Fruit fly (Drosophila melanogaster): ENCODE results near the gene ppk28.

ppk28 gene

dm6 chrX:16780244-16780643 is 25.6 kb upstream of the ppk28 start:
- TF ChIP-seq h (optimal IDR thresholded peaks at IDR 0.05) = no peak
- TF ChIP-seq psq (optimal IDR thresholded peaks at IDR 0.05) = no peak
- no peak for TF ChIP-seq insv (optimal IDR thresholded peaks at IDR 0.05)
- TF ChIP-seq Myc (optimal IDR thresholded peaks at IDR 0.05) = no peak
- no peak for TF ChIP-seq ttk (optimal IDR thresholded peaks at IDR 0.05)
- no peak for TF ChIP-seq Sin3A (optimal IDR thresholded peaks at IDR 0.05)

- no peak for TF ChIP-seq Myc (optimal IDR thresholded peaks at IDR 0.05)
- TF ChIP-seq psq (optimal IDR thresholded peaks at IDR 0.05) = no peak
- no peak for TF ChIP-seq ttk (optimal IDR thresholded peaks at IDR 0.05)
- TF ChIP-seq h (optimal IDR thresholded peaks at IDR 0.05) = no peak
- no peak for TF ChIP-seq Sin3A (optimal IDR thresholded peaks at IDR 0.05)
- TF ChIP-seq insv (optimal IDR thresholded peaks at IDR 0.05) = no peak
Measured at dm6 chrX:16781055-16781454, 24.8 kb upstream of the ppk28 start.

dm6 chrX:16782175-16782916 is 23.5 kb upstream of the ppk28 start:
- no peak for TF ChIP-seq psq (optimal IDR thresholded peaks at IDR 0.05)
- no peak for TF ChIP-seq Sin3A (optimal IDR thresholded peaks at IDR 0.05)
- TF ChIP-seq insv (optimal IDR thresholded peaks at IDR 0.05) = no peak
- TF ChIP-seq h (optimal IDR thresholded peaks at IDR 0.05) = no peak
- no peak for TF ChIP-seq Myc (optimal IDR thresholded peaks at IDR 0.05)
- TF ChIP-seq ttk (optimal IDR thresholded peaks at IDR 0.05) = no peak

- no peak for TF ChIP-seq Myc (optimal IDR thresholded peaks at IDR 0.05)
- TF ChIP-seq insv (optimal IDR thresholded peaks at IDR 0.05) = no peak
- TF ChIP-seq Sin3A (optimal IDR thresholded peaks at IDR 0.05) = no peak
- no peak for TF ChIP-seq h (optimal IDR thresholded peaks at IDR 0.05)
- no peak for TF ChIP-seq psq (optimal IDR thresholded peaks at IDR 0.05)
- TF ChIP-seq ttk (optimal IDR thresholded peaks at IDR 0.05) = no peak
Measured at dm6 chrX:16783141-16783715, 22.6 kb upstream of the ppk28 start, which contains the start of gene if. if (minus strand) TSS chrX:16783434.

- TF ChIP-seq h (optimal IDR thresholded peaks at IDR 0.05) = no peak
- no peak for TF ChIP-seq insv (optimal IDR thresholded peaks at IDR 0.05)
Measured at dm6 chrX:16783743-16784142, 22.1 kb upstream of the ppk28 start, which contains the start of gene mRpL22. mRpL22 (plus strand) TSS chrX:16783933.

- TF ChIP-seq ttk (optimal IDR thresholded peaks at IDR 0.05) (no peak), insv (optimal IDR thresholded peaks at IDR 0.05) (no peak), Sin3A (optimal IDR thresholded peaks at IDR 0.05) (no peak), Myc (optimal IDR thresholded peaks at IDR 0.05) (no peak), psq (optimal IDR thresholded peaks at IDR 0.05) (no peak), h (optimal IDR thresholded peaks at IDR 0.05) (no peak)
Measured at dm6 chrX:16786860-16787415, 18.9 kb upstream of the ppk28 start, which contains the start of the genes CG9609 and Sap30. CG9609 (minus strand) TSS chrX:16787008. Sap30 (plus strand) TSS chrX:16787283.

- TF ChIP-seq Sin3A (optimal IDR thresholded peaks at IDR 0.05) = no peak
- TF ChIP-seq insv (optimal IDR thresholded peaks at IDR 0.05) = no peak
- no peak for TF ChIP-seq Myc (optimal IDR thresholded peaks at IDR 0.05)
- TF ChIP-seq ttk (optimal IDR thresholded peaks at IDR 0.05) = no peak
- TF ChIP-seq psq (optimal IDR thresholded peaks at IDR 0.05) = no peak
- no peak for TF ChIP-seq h (optimal IDR thresholded peaks at IDR 0.05)
Measured at dm6 chrX:16787416-16787900, 18.4 kb upstream of the ppk28 start.

dm6 chrX:16791058-16791457 is 14.8 kb upstream of the ppk28 start, which contains the start of gene Rrp45:
Rrp45 (minus strand) TSS chrX:16791266.
- TF ChIP-seq insv (optimal IDR thresholded peaks at IDR 0.05) = no peak
- TF ChIP-seq ttk (optimal IDR thresholded peaks at IDR 0.05) = no peak
- TF ChIP-seq Myc (optimal IDR thresholded peaks at IDR 0.05) = no peak
- TF ChIP-seq Sin3A (optimal IDR thresholded peaks at IDR 0.05) = no peak
- no peak for TF ChIP-seq psq (optimal IDR thresholded peaks at IDR 0.05)
- no peak for TF ChIP-seq h (optimal IDR thresholded peaks at IDR 0.05)

- TF ChIP-seq ttk (optimal IDR thresholded peaks at IDR 0.05) (no peak), Myc (optimal IDR thresholded peaks at IDR 0.05) (no peak), insv (optimal IDR thresholded peaks at IDR 0.05) (no peak), Sin3A (optimal IDR thresholded peaks at IDR 0.05) (no peak), h (optimal IDR thresholded peaks at IDR 0.05) (no peak), psq (optimal IDR thresholded peaks at IDR 0.05) (no peak)
Measured at dm6 chrX:16791920-16792829, 13.7 kb upstream of the ppk28 start, which contains the start of gene CG4768. CG4768 (plus strand) TSS chrX:16792119.

dm6 chrX:16793129-16793748 is 12.6 kb upstream of the ppk28 start:
- TF ChIP-seq psq (optimal IDR thresholded peaks at IDR 0.05) (no peak), Myc (optimal IDR thresholded peaks at IDR 0.05) (no peak), ttk (optimal IDR thresholded peaks at IDR 0.05) (no peak), Sin3A (optimal IDR thresholded peaks at IDR 0.05) (no peak), h (optimal IDR thresholded peaks at IDR 0.05) (no peak), insv (optimal IDR thresholded peaks at IDR 0.05) (no peak)

- TF ChIP-seq insv (optimal IDR thresholded peaks at IDR 0.05) (no peak), Myc (optimal IDR thresholded peaks at IDR 0.05) (no peak), h (optimal IDR thresholded peaks at IDR 0.05) (no peak), Sin3A (optimal IDR thresholded peaks at IDR 0.05) (no peak), ttk (optimal IDR thresholded peaks at IDR 0.05) (no peak), psq (optimal IDR thresholded peaks at IDR 0.05) (no peak)
Measured at dm6 chrX:16798166-16798565, 7.7 kb upstream of the ppk28 start.
